Worm (Caenorhabditis elegans): ENCODE results near the gene C04B4.5.

DNA sequence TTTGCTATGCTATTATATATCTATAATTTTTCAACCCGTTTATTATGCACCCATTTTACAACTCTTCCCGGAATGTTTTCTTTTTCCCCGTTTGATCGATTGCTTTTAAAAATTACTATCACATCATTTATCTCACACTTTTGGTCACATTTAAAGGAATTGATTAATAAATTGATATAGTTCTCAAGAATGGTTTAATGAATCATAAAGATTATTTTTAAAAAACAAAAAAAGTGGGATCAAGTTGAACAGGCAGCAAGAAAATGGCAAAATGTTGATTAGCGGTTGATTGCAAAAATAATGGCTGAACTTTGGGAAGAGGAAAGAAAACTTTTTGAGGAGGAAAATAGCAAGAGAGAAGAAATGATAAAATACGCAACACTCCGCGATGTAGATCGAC is 11.7 kb upstream of the C04B4.5 start, which contains the start of gene W06D11.5:
- TF ChIP-seq aly-1 (tag; optimal IDR thresholded peaks at IDR 0.05) (no peak), ceh-36 (tag; optimal IDR thresholded peaks at IDR 0.05) (no peak), hmg-4 (GFP tag; optimal IDR thresholded peaks at IDR 0.05) (no peak), flt-1 (GFP tag; IDR thresholded peaks at IDR 0.05) (no peak), ama-1 (optimal IDR thresholded peaks at IDR 0.05) (no peak), tra-4 (tag; optimal IDR thresholded peaks at IDR 0.05) (no peak), hnd-1 (tag; optimal IDR thresholded peaks at IDR 0.05) (no peak), F13C5.2 (tag; optimal IDR thresholded peaks at IDR 0.05) (no peak)

All from whole organism, early embryonic.